Worm (Caenorhabditis elegans): ENCODE measurements around the gene hlh-3.

DNA sequence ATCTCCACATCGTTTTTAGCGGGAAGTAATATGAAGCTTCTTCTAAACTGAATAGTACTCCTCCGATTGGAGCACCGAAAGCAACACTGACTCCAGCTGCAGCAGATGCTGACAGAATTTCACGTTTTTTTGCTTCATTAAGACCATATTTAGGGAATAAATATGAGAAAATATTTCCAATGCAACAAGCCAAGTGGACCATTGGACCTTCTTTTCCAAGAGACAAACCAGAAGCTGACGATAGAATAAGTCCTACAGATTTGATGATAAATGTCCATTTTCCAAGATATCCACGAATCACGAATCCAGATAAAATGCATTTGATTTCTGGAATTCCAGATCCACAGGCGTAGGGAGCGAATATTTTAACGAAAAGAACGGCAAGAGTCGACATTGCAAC, 10.9 kb downstream of the hlh-3 start:
- TF ChIP-seq unc-62 (GFP tag; optimal IDR thresholded peaks at IDR 0.05) (no peak), snpc-4 (tag; optimal IDR thresholded peaks at IDR 0.05) (no peak), unc-120 (tag; optimal IDR thresholded peaks at IDR 0.05; ENCODE audit: poor library complexity, severe bottlenecking) (no peak), mls-2 (tag; optimal IDR thresholded peaks at IDR 0.05) (no peak), lin-13 (tag; optimal IDR thresholded peaks at IDR 0.05) (no peak), lsy-2 (tag; optimal IDR thresholded peaks at IDR 0.05) (no peak)
